Worm (Caenorhabditis elegans) whole organism, L3 larva: Measurements from ENCODE around the gene F09E5.11.
"Not testable (repeated sequence)": the region's sequence is repeated elsewhere in the genome, so short reads cannot be mapped to it uniquely, and the experiment has no call there.

Source experiments
- lin-15B ChIP-seq: fragments of 150-350 bp; optimal IDR thresholded peaks from 2 replicates; lab custom pipeline; 2014; ENCODE audit warnings: missing biosample characterization, missing genetic modification characterization
- pqm-1 ChIP-seq: fragments of 150-350 bp; optimal IDR thresholded peaks from 2 replicates; lab custom pipeline; 2017; ENCODE audit warnings: missing biosample characterization, missing genetic modification characterization, inconsistent platforms

ce11 chrII:5350357-5350756 is 7.6 kb downstream of the F09E5.11 start, which contains the start of gene F09E5.8:
- not testable (repeated sequence) for TF ChIP-seq lin-15B, pqm-1 (tag; lab: Kevin White, UChicago)
